Fruit fly (Drosophila melanogaster): Measurements from ENCODE around the gene RpS3A.
A peak's percentile ranks its signal among the peaks of the same experiment; 100 is the strongest.

RpS3A gene

dm6 chr4:67063-67684 lies at the start of gene RpS3A (continued):
- TF ChIP-seq Fer3 (tag; optimal IDR thresholded peaks at IDR 0.05) (peak; percentile 77), zfh2 (GFP tag; optimal IDR thresholded peaks at IDR 0.05) (peak; percentile 82), CG15601 (tag; optimal IDR thresholded peaks at IDR 0.05) (peak; percentile 52), scrt (GFP tag; optimal IDR thresholded peaks at IDR 0.05) (peak; percentile 77), zen (tag; optimal IDR thresholded peaks at IDR 0.05) (peak; percentile 74), Lpt (GFP tag; optimal IDR thresholded peaks at IDR 0.05) (no peak), nom (GFP tag; optimal IDR thresholded peaks at IDR 0.05) (peak; percentile 89), en (GFP tag; optimal IDR thresholded peaks at IDR 0.05) (peak; percentile 55), yki (optimal IDR thresholded peaks at IDR 0.05) (no peak), chif (GFP tag; optimal IDR thresholded peaks at IDR 0.05) (peak; percentile 58 to 59), dm (GFP tag; optimal IDR thresholded peaks at IDR 0.05) (peak; percentile 93), CG9609 (GFP tag; optimal IDR thresholded peaks at IDR 0.05) (peak; percentile 76), Lim3 (GFP tag; IDR thresholded peaks at IDR 0.05) (no peak), CG8478 (optimal IDR thresholded peaks at IDR 0.05) (no peak), CG34422 (GFP tag; IDR thresholded peaks at IDR 0.05) (no peak; the same call in 2 of the 3 replicates), ab (GFP tag; optimal IDR thresholded peaks at IDR 0.05) (no peak), bowl (GFP tag; IDR thresholded peaks at IDR 0.05) (no peak; the same call in 1 of the 2 replicates), ap (GFP tag; IDR thresholded peaks at IDR 0.05) (no peak), Hr3 (GFP tag; optimal IDR thresholded peaks at IDR 0.05) (peak; percentile 55), CG9932 (GFP tag; IDR thresholded peaks at IDR 0.05) (no peak), unpg (GFP tag; optimal IDR thresholded peaks at IDR 0.05) (peak; percentile 76), tll (GFP tag; optimal IDR thresholded peaks at IDR 0.05) (no peak), slou (GFP tag; optimal IDR thresholded peaks at IDR 0.05) (peak; percentile 76), CG12219 (GFP tag; optimal IDR thresholded peaks at IDR 0.05) (peak; percentile 84), psq (GFP tag; optimal IDR thresholded peaks at IDR 0.05) (peak; percentile 45), CG16779 (GFP tag; IDR thresholded peaks at IDR 0.05) (no peak), CG4617 (GFP tag; optimal IDR thresholded peaks at IDR 0.05; ENCODE audit: borderline replicate concordance) (peak; percentile 50), ara (GFP tag; IDR thresholded peaks at IDR 0.05) (no peak), CG17912 (GFP tag; optimal IDR thresholded peaks at IDR 0.05) (peak; percentile 90), CG8944 (GFP tag; optimal IDR thresholded peaks at IDR 0.05) (peak; percentile 66), klu (GFP tag; IDR thresholded peaks at IDR 0.05) (no peak), CG34376 (GFP tag; optimal IDR thresholded peaks at IDR 0.05) (peak; percentile 89), CG2116 (GFP tag; optimal IDR thresholded peaks at IDR 0.05) (peak; percentile 56), ato (GFP tag; IDR thresholded peaks at IDR 0.05; ENCODE audit: partially characterized antibody) (no peak), C15 (GFP tag; IDR thresholded peaks at IDR 0.05) (0 out of 3 replicates have a peak, but pooled peaks have one; percentile 68), Dbx (GFP tag; IDR thresholded peaks at IDR 0.05) (no peak; the same call in 2 of the 3 replicates), Dek (tag; optimal IDR thresholded peaks at IDR 0.05) (peak; percentile 69), sens-2 (GFP tag; IDR thresholded peaks at IDR 0.05) (no peak), CG18599 (GFP tag; optimal IDR thresholded peaks at IDR 0.05) (peak; percentile 72), CG7786 (GFP tag; optimal IDR thresholded peaks at IDR 0.05) (peak; percentile 60), CG4282 (GFP tag; optimal IDR thresholded peaks at IDR 0.05) (peak; percentile 61), tna (GFP tag; IDR thresholded peaks at IDR 0.05; ENCODE audit: partially characterized antibody) (no peak; the same call in 1 of the 2 replicates), CG17186 (GFP tag; optimal IDR thresholded peaks at IDR 0.05) (peak; percentile 74), row (GFP tag; IDR thresholded peaks at IDR 0.05) (peak; percentile 93), CG14860 (GFP tag; IDR thresholded peaks at IDR 0.05; ENCODE audit: partially characterized antibody) (no peak), CG18619 (GFP tag; optimal IDR thresholded peaks at IDR 0.05) (peak; percentile 80), ranshi (GFP tag; IDR thresholded peaks at IDR 0.05) (no peak; the same call in 1 of the 2 replicates), CkIIα-i1 (GFP tag; IDR thresholded peaks at IDR 0.05) (no peak), stwl (tag; optimal IDR thresholded peaks at IDR 0.05) (peak; percentile 65), bbx (GFP tag; IDR thresholded peaks at IDR 0.05; ENCODE audit: partially characterized antibody) (no peak)

All from whole organism, embryonic.